Worm (Caenorhabditis elegans) whole organism, dauer: ENCODE measurements around the gene cng-2.
"Not testable (repeated sequence)": the region's sequence is repeated elsewhere in the genome, so short reads cannot be mapped to it uniquely, and the experiment has no call there.

Experiments
- unc-62 ChIP-seq: sonication (generic microtip); optimal IDR thresholded peaks from 2 replicates; lab custom pipeline; 2017; ENCODE audit warnings: missing biosample characterization, missing genetic modification reagents, missing genetic modification characterization

Gene cng-2

DNA sequence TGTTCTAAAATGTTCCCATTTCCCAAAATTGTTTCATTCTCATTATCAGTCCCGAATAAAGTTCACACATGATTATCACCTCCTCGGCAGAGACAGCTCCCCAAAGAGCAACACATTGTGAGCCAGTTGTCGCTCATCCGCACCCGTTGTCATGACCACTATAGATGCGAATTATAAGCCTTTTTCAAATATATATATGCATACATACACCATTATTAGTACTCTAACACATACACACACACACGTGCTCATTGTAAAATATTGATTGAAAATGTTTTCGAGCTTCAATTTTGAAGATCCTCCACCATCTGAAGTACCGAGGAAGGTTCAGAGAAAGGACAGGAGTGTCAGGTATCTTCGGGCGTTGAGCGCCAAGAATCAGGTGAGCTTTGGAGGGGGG is at the start of gene cng-2, which contains the start of gene Y76B12C.9:
Gene cng-2, plus strand, starts transcription at position 218 of the 400 bp plus-strand sequence.
Gene Y76B12C.9, minus strand, starts transcription at position 101 of the 400 bp plus-strand sequence.
- TF ChIP-seq unc-62 (GFP tag; lab: Kevin White, UChicago): no peak

DNA sequence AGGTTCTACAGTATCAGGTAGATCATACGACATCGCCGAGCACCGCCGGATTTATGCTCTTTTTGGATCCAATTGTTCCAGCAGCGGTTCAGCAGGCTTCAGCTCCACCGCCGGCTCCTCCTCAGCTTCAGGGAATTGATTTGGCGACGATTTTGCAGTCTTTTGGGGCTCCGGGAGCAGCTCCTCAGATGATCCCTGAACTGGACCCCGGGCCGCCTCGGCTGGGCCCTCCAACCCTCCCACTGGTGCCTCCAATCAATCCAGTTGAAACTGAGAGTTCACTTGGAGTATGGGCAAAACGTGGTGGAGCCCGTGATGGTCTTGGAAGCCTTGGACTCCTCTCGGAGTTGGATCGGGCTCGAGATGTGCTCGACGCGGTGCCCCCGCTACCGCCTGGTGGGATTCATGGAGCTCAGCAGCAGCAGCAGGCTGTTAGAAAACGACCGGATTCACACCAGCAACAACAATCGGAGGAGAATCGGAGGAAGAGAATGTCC is 46.1 kb upstream of the cng-2 start:
- TF ChIP-seq unc-62 (GFP tag; lab: Kevin White, UChicago): no peak

DNA sequence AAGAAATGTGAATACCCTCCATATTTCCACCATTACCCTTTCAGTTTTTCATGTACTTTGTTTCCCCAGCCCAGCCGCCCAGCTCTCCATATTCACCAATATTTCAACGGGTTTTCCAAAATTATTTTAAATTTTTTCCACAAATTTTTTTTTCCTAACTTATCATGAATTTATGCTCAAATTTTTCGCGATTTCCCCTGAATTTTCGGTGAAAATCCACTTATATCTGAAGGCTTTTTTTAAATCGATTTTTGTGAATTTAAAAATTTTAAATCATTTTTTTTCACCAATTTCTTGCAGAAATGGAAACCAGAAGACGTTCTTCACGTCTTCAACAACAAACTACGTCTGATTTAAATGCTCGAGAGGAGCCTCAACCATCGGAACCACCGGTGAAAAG is 44.2 kb upstream of the cng-2 start, which contains the start of gene xpc-1:
Gene xpc-1, plus strand, starts transcription at position 301 of the 400 bp plus-strand sequence.
- TF ChIP-seq unc-62 (GFP tag; lab: Kevin White, UChicago): no peak

DNA sequence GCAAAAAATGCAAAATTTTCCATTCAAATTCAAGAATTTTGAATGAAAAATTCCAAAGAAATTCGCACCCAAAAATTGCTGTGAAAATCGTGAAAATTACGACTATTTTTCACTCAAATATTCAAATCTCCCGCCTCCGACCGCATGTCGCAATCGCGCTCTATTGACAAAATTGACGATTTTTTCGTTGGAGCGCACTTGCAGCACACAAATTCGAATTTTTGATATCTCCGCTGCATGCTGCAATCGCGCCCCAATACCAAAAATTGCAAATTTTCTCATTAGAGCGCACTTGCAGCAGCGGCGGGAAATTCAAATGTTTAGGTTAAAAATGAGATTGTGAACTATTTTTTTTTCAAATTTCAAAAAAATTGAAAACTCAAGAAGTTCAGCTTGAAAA is 39.2 kb upstream of the cng-2 start:
- TF ChIP-seq unc-62 (GFP tag; lab: Kevin White, UChicago): no peak

DNA sequence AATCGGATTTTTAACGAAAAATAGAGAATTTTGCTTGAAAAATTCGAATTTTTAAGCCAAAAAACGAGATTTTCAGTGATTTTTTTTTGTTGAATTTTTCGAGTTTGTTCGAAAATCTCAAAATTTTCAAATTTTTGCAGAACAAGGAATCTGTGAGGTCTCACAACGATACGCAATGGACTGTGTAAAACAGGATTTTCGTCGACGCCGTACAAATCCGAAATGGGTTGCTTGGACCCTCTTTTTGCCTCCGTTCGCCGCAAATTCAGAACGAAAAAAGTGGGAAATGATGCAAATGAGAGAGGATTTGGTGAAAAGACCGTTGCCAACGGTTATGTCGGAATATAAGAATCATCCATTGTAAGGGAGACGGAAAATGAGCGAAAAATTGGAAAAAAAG is 34.7 kb upstream of the cng-2 start:
- no peak for TF ChIP-seq unc-62 (GFP tag; lab: Kevin White, UChicago)

DNA sequence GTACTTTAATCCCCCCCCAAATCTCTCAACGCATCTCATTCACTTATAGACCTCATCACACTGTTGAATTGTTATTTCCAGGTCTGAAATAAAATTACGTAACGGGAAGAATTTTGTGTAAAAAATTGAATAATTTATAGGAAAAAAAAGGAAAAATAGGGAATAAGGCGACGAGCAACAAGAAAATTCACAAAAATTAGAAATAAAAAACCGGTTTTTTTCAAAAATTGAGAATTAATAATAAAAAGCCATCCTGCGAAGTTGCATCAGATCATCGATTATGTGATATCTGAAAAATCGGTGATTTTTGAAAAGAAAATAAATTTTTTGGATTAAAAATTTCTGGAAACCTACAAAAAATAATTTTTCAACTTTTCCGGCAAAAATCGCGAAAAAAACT is 28.1 kb upstream of the cng-2 start:
- no peak for TF ChIP-seq unc-62 (GFP tag; lab: Kevin White, UChicago)

DNA sequence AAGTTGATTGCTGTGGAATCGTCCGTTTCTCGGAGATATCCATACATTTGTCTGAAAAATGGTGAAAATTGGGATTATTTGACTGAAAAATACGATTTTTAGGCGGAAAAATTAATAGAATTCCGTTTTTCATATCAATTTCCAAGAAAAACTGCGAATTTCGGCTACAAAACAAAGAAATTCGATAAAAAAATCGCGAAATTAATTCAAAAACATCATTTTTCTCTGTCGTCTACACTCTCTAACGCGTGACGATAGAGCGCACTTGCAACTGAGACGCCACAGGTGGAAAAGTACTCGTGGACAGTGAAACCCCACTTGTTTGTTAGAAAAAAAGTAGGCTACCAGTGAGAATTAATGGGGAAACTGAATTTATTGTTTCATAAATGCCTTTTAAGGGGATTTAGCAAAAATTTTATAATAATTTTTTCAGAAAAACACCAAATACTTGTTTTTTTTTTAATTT is 4.0 kb upstream of the cng-2 start, which contains the start of gene cpsf-1:
Gene cpsf-1, minus strand, starts transcription at position 51 of the 466 bp plus-strand sequence.
- no peak for TF ChIP-seq unc-62 (GFP tag; lab: Kevin White, UChicago)

DNA sequence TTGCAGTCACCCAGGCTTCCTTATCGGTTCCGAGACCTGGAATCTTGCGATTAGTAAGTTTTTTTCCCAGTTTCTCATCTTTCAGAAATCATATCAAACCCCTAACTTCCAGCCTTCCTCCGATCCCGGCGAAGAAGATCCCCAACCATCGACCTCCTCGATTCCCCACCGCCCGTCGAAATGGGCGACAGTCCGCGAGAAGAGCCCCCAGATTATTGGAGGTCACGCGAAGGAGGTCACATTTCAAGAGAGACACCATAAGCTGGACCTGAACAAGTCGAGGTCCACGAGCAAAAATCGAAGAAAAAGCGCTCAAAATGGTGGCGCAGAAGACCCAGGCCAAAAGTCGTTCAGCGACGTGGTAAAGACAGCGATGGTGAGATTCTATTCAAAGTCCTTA is 506 bp downstream of the cng-2 start:
- no peak for TF ChIP-seq unc-62 (GFP tag; lab: Kevin White, UChicago)

DNA sequence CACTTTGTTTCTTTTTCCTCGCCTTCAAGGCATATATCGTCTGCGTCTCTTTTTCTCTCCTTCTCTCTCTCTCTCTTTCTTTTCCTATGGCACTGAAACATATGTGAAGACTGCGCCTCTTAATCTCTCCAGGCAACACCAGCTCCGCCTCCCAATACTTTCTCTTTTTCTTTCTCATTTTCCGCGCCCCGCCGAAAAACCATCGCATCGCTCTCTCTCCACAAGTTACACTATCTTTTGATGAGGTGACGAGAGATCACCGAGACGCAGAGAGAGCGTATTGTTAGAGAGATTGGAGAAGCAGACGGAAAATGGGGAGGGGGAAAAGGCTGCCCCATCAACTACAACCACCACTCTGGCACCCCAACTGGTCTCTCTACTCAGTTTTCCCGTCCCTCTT is 11.8 kb downstream of the cng-2 start:
- TF ChIP-seq unc-62 (GFP tag; lab: Kevin White, UChicago): no peak

DNA sequence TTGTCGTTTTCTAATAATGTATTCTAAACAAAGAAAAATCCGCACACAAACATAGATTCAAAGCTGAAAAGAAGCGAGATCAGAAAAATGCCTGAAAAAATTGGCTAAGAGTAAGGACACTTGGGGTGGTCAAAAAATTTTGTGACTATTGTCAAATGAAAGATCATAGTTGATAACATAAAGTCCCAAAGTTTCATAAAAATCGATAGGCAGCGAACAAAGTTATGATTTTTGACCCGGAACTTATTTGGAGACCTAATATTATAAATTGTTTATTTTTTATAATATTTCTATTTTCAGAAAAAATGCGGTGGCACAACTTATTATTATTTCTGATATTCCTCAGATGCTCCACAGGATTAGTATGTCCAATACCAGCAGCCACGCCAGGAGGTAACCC is 14.2 kb downstream of the cng-2 start, which contains the start of gene R05C11.4:
Gene R05C11.4, plus strand, starts transcription at position 301 of the 400 bp plus-strand sequence.
- TF ChIP-seq unc-62 (GFP tag; lab: Kevin White, UChicago): not testable (repeated sequence)

DNA sequence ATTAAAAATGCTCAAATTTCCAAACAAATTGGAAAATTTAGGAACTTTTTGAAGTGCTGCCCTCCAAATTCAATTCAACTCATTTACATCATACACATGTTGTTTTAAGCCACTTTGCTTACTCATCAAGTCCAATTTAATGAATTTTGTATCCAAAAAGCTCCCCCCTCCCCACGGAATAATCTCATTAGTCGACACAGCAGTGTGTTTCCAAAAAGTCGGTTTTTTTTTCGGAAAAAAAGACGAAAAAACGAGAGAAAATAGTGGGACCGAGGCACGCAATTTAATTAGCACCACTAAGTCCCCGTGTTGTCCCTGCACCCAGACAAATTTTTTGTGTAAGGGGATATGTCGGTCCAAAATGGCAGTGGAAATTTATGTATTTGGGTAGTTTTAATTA is 15.3 kb downstream of the cng-2 start:
- no peak for TF ChIP-seq unc-62 (GFP tag; lab: Kevin White, UChicago)

DNA sequence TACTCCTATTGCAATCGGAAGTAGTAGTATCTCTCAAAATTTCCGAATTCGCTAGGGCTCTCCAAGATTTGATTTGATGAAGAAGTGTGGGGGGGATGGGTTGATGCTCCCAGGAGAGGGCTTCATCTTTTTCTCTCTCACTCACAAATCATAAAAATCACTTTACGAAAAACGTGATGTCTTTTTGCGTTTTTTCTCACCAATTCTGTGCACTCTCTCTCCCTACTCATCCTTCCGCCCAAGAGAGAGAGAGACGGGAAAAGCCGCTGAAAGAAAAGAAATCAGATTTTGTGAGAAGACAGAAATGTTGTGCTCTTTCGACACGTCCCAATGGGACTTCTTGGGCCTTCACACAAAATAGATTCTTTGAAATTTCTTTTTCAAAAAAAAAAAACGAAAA is 16.6 kb downstream of the cng-2 start:
- no peak for TF ChIP-seq unc-62 (GFP tag; lab: Kevin White, UChicago)

DNA sequence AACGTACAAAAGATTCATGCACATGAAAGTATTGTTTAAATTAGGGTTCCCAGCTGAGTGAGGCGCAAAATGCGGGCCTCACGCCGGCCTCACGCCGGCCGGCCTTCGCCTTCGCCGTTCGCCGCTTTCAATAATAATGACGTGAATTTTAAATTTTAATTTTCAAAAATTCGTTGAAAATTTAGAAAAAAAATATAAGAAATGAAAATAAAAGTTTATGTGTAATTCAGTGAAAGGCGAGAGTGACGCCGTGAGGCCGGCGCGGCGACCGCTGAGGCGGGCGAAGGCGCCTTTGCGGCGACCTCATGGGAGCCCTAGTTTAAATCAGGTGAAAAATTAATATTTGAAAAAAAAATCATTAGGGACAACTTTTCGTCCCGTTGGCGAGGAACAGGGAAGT is 20.5 kb downstream of the cng-2 start:
- no peak for TF ChIP-seq unc-62 (GFP tag; lab: Kevin White, UChicago)

DNA sequence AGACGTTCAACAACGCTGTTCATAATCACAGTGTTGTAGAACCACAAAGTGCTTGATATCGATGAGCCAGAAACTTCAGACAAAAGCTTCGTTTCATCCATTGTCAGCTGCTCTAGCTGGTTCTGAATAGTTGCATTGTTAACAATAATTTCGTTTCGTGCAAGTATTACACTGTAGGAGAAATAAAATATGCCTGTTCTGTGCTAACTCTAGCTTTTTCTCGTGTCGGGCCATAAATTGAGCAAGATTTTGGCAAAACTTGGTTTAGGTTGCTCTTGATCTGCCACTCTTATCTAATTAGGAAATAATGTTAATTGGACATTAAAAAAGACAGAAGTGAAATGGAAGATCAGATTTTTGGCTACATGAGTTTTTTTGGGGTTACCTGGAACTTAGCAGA is 22.0 kb downstream of the cng-2 start, which contains the start of gene R05C11.2:
Gene R05C11.2, minus strand, starts transcription at position 101 of the 400 bp plus-strand sequence.
- no peak for TF ChIP-seq unc-62 (GFP tag; lab: Kevin White, UChicago)

DNA sequence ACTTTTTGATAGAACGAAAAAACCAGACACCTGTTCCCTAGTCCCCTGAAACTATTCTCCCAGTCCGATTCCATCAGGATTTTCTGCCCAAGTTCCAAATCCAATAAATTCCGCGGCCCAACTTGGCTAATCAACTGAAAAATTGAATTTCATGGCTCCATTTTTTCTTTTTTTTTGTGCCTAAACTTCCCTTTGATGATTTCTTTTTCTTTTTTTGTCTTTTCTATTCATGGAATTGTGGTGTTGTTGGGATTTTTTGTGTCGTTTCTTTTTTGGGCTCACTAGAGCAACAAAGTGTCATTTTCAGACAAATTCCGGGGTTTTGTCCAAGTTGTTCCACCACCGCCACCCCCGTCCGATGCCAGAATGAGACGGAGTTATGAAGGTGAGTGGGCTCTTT is 28.9 kb downstream of the cng-2 start, which contains the start of gene arrd-26:
Gene arrd-26, plus strand, starts transcription at position 301 of the 400 bp plus-strand sequence.
- no peak for TF ChIP-seq unc-62 (GFP tag; lab: Kevin White, UChicago)

DNA sequence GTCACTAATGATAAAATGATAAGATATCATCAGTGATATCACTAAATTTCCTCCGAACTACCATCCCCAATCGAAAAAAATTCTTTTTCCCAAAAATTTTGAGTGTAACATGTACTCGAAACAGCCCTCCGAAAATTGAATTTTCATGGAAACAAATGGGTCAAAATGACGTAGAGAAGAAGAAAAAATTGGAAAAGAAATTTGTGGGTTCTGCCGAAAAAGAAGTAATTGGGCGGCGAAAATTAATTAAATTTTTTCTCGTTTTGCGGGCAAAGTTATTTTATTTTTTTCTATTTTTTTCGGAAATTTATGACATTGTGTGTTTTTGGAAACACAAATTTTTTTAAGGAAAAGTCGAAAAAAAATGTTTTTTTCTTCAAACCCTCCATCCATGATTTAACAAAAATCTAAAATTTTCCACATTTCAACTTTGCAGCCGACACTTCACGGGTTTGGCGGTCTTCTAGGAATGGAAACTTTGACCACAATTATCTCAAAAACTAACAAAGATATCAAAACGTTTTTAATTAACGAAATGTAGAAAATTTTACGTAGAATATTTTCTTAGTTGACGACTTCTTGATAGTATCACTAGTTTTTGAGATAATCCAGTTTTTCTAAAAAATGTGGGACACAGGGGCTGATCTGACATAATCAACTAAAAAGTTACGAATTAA is 40.3 kb downstream of the cng-2 start:
- TF ChIP-seq unc-62 (GFP tag; lab: Kevin White, UChicago): no peak

DNA sequence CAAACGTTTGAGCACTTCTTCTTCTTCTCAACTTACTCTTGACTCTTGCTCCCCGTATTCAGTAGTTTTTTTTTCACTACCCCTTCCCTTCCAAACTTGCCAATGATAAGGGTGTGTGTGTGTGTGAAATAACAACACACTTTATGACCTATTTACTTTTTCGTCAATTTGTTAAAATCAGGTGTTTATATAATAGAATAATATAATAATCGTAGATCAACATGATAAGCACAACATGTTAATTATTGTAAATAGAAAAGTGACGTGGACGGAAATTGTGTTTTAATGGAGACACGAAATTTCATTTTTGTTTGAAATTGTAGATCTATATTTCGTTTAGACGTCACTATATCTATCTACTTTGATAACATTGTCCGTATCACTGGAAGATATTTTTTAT is 43.3 kb downstream of the cng-2 start:
- TF ChIP-seq unc-62 (GFP tag; lab: Kevin White, UChicago): no peak
